Worm (Caenorhabditis elegans) whole organism, L2 larva: Measurements from ENCODE around the gene F46B6.5.

Experiments used
- F13H6.1 ChIP-seq: sonication (generic microtip); optimal IDR thresholded peaks from 2 replicates; lab custom pipeline; 2016; ENCODE audit warnings: missing genetic modification characterization, missing compliant biosample characterization
- blmp-1 ChIP-seq: sonication (generic microtip); optimal IDR thresholded peaks from 2 replicates; lab custom pipeline; 2017; ENCODE audit warnings: missing genetic modification characterization, mild to moderate bottlenecking, missing compliant biosample characterization, antibody characterized with exemption, moderate library complexity; ENCODE audit not compliant: insufficient read depth
- mdl-1 ChIP-seq, 2 experiments: fragments of 150-350 bp in 1 of 2; sonication (generic microtip) in 1 of 2; optimal IDR thresholded peaks; 2 replicates each; lab custom pipeline; 2017; ENCODE audit warnings: missing biosample characterization in 2 of 2, missing genetic modification characterization in 2 of 2
- skn-1 ChIP-seq: sonication (generic microtip); optimal IDR thresholded peaks from 2 replicates; lab custom pipeline; 2017; ENCODE audit warnings: missing biosample characterization, missing genetic modification characterization
- unc-62 ChIP-seq: fragments of 150-350 bp; optimal IDR thresholded peaks from 2 replicates; lab custom pipeline; 2014; ENCODE audit warnings: missing biosample characterization, missing genetic modification reagents, missing genetic modification characterization
- zag-1 ChIP-seq: fragments of 150-350 bp; optimal IDR thresholded peaks from 2 replicates; lab custom pipeline; 2014; ENCODE audit warnings: missing biosample characterization, missing genetic modification characterization

DNA sequence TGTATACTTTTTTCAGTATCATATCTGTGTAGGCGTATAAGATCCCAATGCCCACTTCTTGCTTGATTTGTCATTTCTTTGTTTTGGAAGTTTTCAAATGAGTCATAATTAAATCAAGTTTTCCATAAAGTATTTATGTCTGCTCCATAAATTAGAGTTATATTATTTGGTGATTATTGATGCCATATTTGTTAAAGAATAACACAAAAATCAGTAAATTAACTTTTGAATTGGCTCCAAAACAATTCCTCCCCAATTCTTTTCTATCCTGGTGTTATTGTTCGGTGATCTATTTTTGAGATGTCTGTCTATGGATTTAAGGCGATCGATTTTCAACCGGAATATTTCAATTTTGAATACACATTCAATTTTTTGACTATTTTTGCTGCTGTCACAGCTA is 22.3 kb upstream of the F46B6.5 start, which contains the start of gene sru-37:
- TF ChIP-seq mdl-1 (tag; optimal IDR thresholded peaks at IDR 0.05; lab: Kevin White, UChicago) (no peak), unc-62 (GFP tag; lab: Kevin White, UChicago) (no peak), skn-1 (no peak), F13H6.1 (tag; lab: Kevin White, UChicago) (no peak), zag-1 (tag; lab: Kevin White, UChicago) (no peak), blmp-1 (tag; lab: Kevin White, UChicago) (no peak)
